Fruit fly (Drosophila melanogaster): ENCODE data around the gene Raf.

dm6 chrX:2251688-2252087, 43.6 kb upstream of the Raf start, which contains the start of gene CG3191:
- no peak for TF ChIP-seq CG6254 (GFP tag; optimal IDR thresholded peaks at IDR 0.05)
- TF ChIP-seq CG11560 (tag; IDR thresholded peaks at IDR 0.05) = no peak
- no peak for TF ChIP-seq CG6272 (GFP tag; IDR thresholded peaks at IDR 0.05)
- TF ChIP-seq Dref (GFP tag; IDR thresholded peaks at IDR 0.05) = peak; percentile 64
- no peak for TF ChIP-seq oc (tag; optimal IDR thresholded peaks at IDR 0.05)
- no peak for TF ChIP-seq cg (GFP tag; optimal IDR thresholded peaks at IDR 0.05)
